Fruit fly (Drosophila melanogaster): Measurements from ENCODE around the gene CG14086.

The CG14086 gene

dm6 chr3L:19275491-19275890 lies at the start of gene CG14086:
CG14086 (plus strand) TSS chr3L:19275791.
- no peak for TF ChIP-seq HLH54F (GFP tag; optimal IDR thresholded peaks at IDR 0.05)

DNA sequence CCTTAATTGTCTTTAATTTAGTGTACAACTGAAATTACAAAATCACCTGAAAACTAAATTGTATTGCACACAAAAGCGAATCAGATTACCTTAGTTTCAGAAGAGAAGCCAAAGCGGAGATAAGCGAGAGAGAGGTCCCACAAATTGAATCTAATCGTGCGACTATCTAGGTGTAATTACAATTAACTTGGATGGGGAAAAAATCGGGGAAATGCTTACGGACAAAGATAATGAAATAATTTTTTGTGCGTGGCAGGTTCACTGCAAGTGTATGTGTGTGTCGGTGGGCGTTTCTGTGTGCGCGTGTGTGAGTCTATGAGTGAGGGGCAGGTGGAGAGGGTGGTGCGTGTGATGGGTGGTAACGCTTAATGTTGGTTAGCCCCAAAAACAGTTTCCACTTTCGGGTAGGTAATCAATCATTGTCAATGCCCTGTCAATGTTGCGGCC lies 47.2 kb upstream of the CG14086 start:
- TF ChIP-seq CG34422 (GFP tag; IDR thresholded peaks at IDR 0.05) (no peak), Hand (GFP tag; optimal IDR thresholded peaks at IDR 0.05) (no peak), CG13775 (GFP tag; optimal IDR thresholded peaks at IDR 0.05) (no peak), shn (GFP tag; optimal IDR thresholded peaks at IDR 0.05) (no peak), PHDP (tag; optimal IDR thresholded peaks at IDR 0.05) (no peak), Mad (GFP tag; optimal IDR thresholded peaks at IDR 0.05) (no peak), Aef1 (GFP tag; IDR thresholded peaks at IDR 0.05) (no peak), Hr78 (GFP tag; optimal IDR thresholded peaks at IDR 0.05) (peak in 1 of 2 experiments; percentile 87), CG10543 (GFP tag; optimal IDR thresholded peaks at IDR 0.05) (peak; percentile 14), ttk (GFP tag; IDR thresholded peaks at IDR 0.05) (no peak), CG8281 (tag; optimal IDR thresholded peaks at IDR 0.05) (peak; percentile 30), grn (GFP tag; optimal IDR thresholded peaks at IDR 0.05) (peak; percentile 79), CG2678 (tag; optimal IDR thresholded peaks at IDR 0.05) (no peak), CG12769 (tag; optimal IDR thresholded peaks at IDR 0.05) (no peak), CG8944 (GFP tag; optimal IDR thresholded peaks at IDR 0.05) (no peak), zfh1 (GFP tag; IDR thresholded peaks at IDR 0.05) (no peak), zen (tag; optimal IDR thresholded peaks at IDR 0.05) (no peak), CG10565 (GFP tag; optimal IDR thresholded peaks at IDR 0.05) (no peak), twi (tag; optimal IDR thresholded peaks at IDR 0.05) (no peak), CG7928 (GFP tag; optimal IDR thresholded peaks at IDR 0.05) (no peak), CG4820 (GFP tag; optimal IDR thresholded peaks at IDR 0.05) (no peak), CG10366 (GFP tag; IDR thresholded peaks at IDR 0.05) (no peak), CG6813 (GFP tag; optimal IDR thresholded peaks at IDR 0.05) (no peak), GATAe (GFP tag; conservative IDR thresholded peaks at IDR 0.05) (no peak), crol (GFP tag; IDR thresholded peaks at IDR 0.05) (peak; percentile 77), Sox100B (GFP tag; optimal IDR thresholded peaks at IDR 0.05) (no peak), CG17359 (tag; optimal IDR thresholded peaks at IDR 0.05) (no peak), emc (GFP tag; optimal IDR thresholded peaks at IDR 0.05) (no peak), MTF-1 (GFP tag; optimal IDR thresholded peaks at IDR 0.05; ENCODE audit: borderline replicate concordance) (no peak), CG2199 (GFP tag; IDR thresholded peaks at IDR 0.05) (0 out of 3 replicates have a peak, but pooled peaks have one; percentile 24), CG10274 (GFP tag; optimal IDR thresholded peaks at IDR 0.05) (no peak), ems (GFP tag; optimal IDR thresholded peaks at IDR 0.05) (no peak), CG18619 (GFP tag; optimal IDR thresholded peaks at IDR 0.05) (no peak), NFAT (GFP tag; IDR thresholded peaks at IDR 0.05) (no peak), maf-S (GFP tag; optimal IDR thresholded peaks at IDR 0.05) (no peak), Dp (GFP tag; optimal IDR thresholded peaks at IDR 0.05) (no peak), ash1 (GFP tag; optimal IDR thresholded peaks at IDR 0.05) (no peak), ci (GFP tag; IDR thresholded peaks at IDR 0.05) (no peak), CG32532 (GFP tag; IDR thresholded peaks at IDR 0.05) (peak; percentile 22; the same call in 1 of the 2 replicates), CG12391 (tag; optimal IDR thresholded peaks at IDR 0.05) (no peak), CG17186 (GFP tag; optimal IDR thresholded peaks at IDR 0.05) (no peak), nom (GFP tag; optimal IDR thresholded peaks at IDR 0.05) (no peak), Atf-2 (GFP tag; optimal IDR thresholded peaks at IDR 0.05) (no peak), CG6175 (GFP tag; IDR thresholded peaks at IDR 0.05) (peak; percentile 45; the same call in 1 of the 3 replicates), TFAM (GFP tag; optimal IDR thresholded peaks at IDR 0.05) (no peak), slp2 (GFP tag; optimal IDR thresholded peaks at IDR 0.05) (no peak), tgo (GFP tag; IDR thresholded peaks at IDR 0.05) (no peak), CG4707 (GFP tag; optimal IDR thresholded peaks at IDR 0.05) (no peak)

All from whole organism, embryonic.